Worm (Caenorhabditis elegans): ENCODE data around the gene C16C8.5.

- TF ChIP-seq mdl-1 (tag; optimal IDR thresholded peaks at IDR 0.05) (no peak), snpc-4 (tag; optimal IDR thresholded peaks at IDR 0.05) (no peak), gmeb-1 (tag; optimal IDR thresholded peaks at IDR 0.05) (no peak), ama-1 (optimal IDR thresholded peaks at IDR 0.05) (no peak)
Measured at ce11 chrII:3445285-3445806, at the start of gene C16C8.5, which contains the start of gene C16C8.16.

Data from whole organism, L2 larva.